Worm (Caenorhabditis elegans): ENCODE results near the gene fbxb-19.

fbxb-19 gene

DNA sequence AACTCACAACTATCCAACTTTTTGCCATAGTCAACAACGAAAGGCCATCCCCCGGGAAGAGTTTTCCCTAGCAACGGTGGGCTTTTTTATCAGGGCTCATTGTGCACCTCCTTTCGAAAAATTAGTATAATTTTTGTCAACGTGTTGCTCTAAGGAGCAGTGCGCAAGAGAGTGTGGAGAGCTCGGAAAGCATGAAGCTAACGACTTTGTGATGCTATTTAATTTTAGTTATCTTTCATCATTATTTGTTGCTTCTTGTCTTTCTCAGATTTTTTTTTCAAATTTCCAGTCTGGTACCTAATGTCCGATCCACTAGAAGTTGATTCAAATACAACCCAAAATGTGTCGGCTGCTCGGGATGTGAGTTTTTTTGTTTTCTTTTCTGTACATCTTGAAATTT is 41.1 kb upstream of the fbxb-19 start, which contains the start of gene ceh-81:
Gene ceh-81 (plus strand): TSS at position 301 of the 400 bp plus-strand sequence.
- no peak for TF ChIP-seq lsy-2 (tag; optimal IDR thresholded peaks at IDR 0.05)
- TF ChIP-seq unc-62 (GFP tag; optimal IDR thresholded peaks at IDR 0.05 in 1 of 2): peak in 1 of 2 experiments; percentile 23
- no peak for TF ChIP-seq unc-62 (tag; optimal IDR thresholded peaks at IDR 0.05)
- TF ChIP-seq ctbp-1 (GFP tag; IDR thresholded peaks at IDR 0.05): no peak
- TF ChIP-seq ceh-62 (tag; optimal IDR thresholded peaks at IDR 0.05): no peak
- TF ChIP-seq pqm-1 (tag; optimal IDR thresholded peaks at IDR 0.05): no peak
- no peak for TF ChIP-seq egl-27 (tag; optimal IDR thresholded peaks at IDR 0.05)
- no peak for TF ChIP-seq vab-7 (GFP tag; IDR thresholded peaks at IDR 0.05)
- no peak for TF ChIP-seq mdt-29 (GFP tag; IDR thresholded peaks at IDR 0.05)
- TF ChIP-seq mxl-3 (GFP tag; optimal IDR thresholded peaks at IDR 0.05): no peak

DNA sequence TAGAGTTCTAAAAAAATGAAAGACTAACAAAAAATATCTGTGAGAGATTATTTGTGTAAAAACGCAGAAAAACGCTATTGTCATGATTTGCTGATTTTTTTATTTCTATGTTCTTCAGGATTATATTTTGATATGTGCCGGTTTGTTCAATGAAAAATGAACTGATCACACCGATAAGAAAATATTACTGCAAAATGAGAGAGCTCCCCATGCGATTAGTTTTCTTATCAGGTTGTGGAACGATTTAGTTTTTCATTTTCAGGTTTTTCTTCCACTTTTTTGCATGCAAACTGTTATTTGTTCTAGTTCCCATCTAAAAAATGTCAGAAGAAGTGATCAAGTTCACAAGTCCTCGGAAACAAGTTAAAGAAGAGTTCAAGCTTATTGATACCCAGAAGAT is 39.3 kb upstream of the fbxb-19 start, which contains the start of gene btb-9:
Gene btb-9 (plus strand): TSS at position 254 of the 400 bp plus-strand sequence.
- TF ChIP-seq unc-62 (GFP tag; optimal IDR thresholded peaks at IDR 0.05 in 1 of 2) (no peak), unc-62 (tag; optimal IDR thresholded peaks at IDR 0.05) (no peak), pqm-1 (tag; optimal IDR thresholded peaks at IDR 0.05) (peak; percentile 96), dmd-6 (GFP tag; IDR thresholded peaks at IDR 0.05) (peak; percentile 72), arid-1 (GFP tag; conservative IDR thresholded peaks at IDR 0.05) (no peak), sdz-12 (GFP tag; optimal IDR thresholded peaks at IDR 0.05) (no peak), nhr-6 (tag; optimal IDR thresholded peaks at IDR 0.05) (no peak), fkh-10 (GFP tag; optimal IDR thresholded peaks at IDR 0.05) (no peak), hlh-11 (tag; optimal IDR thresholded peaks at IDR 0.05) (peak; percentile 51), snpc-1.2 (GFP tag; IDR thresholded peaks at IDR 0.05) (no peak), duxl-1 (tag; optimal IDR thresholded peaks at IDR 0.05; ENCODE audit: poor library complexity) (peak; percentile 4), daf-16 (GFP tag; optimal IDR thresholded peaks at IDR 0.05) (no peak), daf-16 (tag; optimal IDR thresholded peaks at IDR 0.05) (peak; percentile 58), nhr-28 (tag; optimal IDR thresholded peaks at IDR 0.05) (peak; percentile 84), php-3 (GFP tag; IDR thresholded peaks at IDR 0.05) (0 out of 2 replicates have a peak, but pooled peaks have one; percentile 11), ceh-62 (tag; optimal IDR thresholded peaks at IDR 0.05) (no peak), daf-8 (GFP tag; IDR thresholded peaks at IDR 0.05) (no peak), dmd-9 (GFP tag; IDR thresholded peaks at IDR 0.05) (no peak), aha-1 (tag) (peak; percentile 9)

DNA sequence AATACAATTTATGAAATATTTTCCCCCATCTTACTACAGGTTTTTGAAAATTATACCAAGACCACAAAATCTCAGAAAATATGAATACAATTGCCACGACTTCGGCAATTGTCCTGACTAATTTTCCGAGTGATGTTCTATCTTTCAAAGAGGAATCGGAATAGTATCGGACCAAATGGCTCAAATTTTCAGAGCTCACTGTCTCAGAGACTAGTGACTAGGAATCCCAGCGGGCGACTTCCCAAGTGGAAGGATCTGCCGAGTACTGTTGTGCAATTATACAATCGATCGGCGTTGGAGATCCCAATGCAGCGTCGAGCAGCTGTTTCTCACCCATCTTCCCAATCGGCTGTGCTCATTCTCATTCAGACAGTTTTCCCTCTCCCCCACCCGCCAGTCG is 36.8 kb upstream of the fbxb-19 start, which contains the start of gene F45C12.17:
Gene F45C12.17 (plus strand): TSS at position 377 of the 400 bp plus-strand sequence.
- TF ChIP-seq zip-2 (tag; optimal IDR thresholded peaks at IDR 0.05) (no peak), aha-1 (tag) (peak; percentile 60), unc-62 (GFP tag; optimal IDR thresholded peaks at IDR 0.05 in 1 of 2) (peak in 1 of 2 experiments; percentile 63), unc-62 (tag; optimal IDR thresholded peaks at IDR 0.05) (no peak), tag-97 (GFP tag; IDR thresholded peaks at IDR 0.05) (no peak), zag-1 (tag; optimal IDR thresholded peaks at IDR 0.05) (no peak)

DNA sequence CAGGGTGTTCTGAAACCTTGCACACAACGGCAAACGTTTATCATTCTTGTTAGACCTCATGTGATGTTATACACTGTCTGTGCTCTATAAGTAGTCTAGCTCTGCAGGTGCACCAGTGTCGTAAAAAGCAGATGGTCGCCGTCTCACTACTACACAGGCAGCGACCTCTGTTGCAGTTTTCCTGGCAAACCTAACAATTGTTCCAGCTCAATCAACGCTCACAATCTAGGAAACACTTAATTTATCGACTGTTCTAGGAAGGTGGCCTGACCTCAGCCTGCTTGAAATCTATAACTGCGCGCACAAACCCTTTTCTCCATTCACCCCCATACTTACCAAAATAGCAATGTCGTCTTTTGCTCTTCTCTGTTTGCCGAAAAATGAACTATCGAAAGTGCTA is 35.3 kb upstream of the fbxb-19 start, which contains the start of gene fbxb-11:
Gene fbxb-11 (plus strand): TSS at position 301 of the 400 bp plus-strand sequence.
- TF ChIP-seq dmd-8 (GFP tag; IDR thresholded peaks at IDR 0.05): no peak
- TF ChIP-seq jun-1 (tag; optimal IDR thresholded peaks at IDR 0.05): no peak
- TF ChIP-seq Y75B8A.6 (GFP tag; IDR thresholded peaks at IDR 0.05): no peak

DNA sequence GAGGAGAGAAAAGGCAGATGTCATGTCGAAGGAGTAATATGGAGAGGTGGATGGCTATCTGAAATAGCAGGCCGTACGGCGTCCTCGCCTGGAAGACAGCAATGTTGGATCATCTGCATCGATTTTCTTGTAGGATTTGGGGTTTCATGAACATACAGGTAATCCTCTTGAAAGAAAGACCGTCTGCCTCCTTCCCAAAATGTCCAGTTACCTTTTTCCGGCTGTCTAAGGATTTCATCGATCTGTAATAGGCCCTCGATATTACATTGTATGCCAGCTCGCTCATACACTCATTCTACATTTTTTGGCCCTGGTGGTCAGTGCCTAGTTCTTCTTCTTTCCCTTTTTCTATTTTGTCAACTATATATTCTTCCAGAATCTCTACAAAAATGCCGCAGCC is 33.4 kb upstream of the fbxb-19 start, which contains the start of the genes fbxb-5 and btb-8:
Gene fbxb-5 (minus strand): TSS at position 101 of the 400 bp plus-strand sequence.
Gene btb-8 (plus strand): TSS at position 377 of the 400 bp plus-strand sequence.
- no peak for TF ChIP-seq lin-15B (tag; optimal IDR thresholded peaks at IDR 0.05)
- TF ChIP-seq mxl-2 (GFP tag; conservative IDR thresholded peaks at IDR 0.05): no peak
- no peak for TF ChIP-seq hif-1 (tag; optimal IDR thresholded peaks at IDR 0.05)
- TF ChIP-seq F44E2.7 (GFP tag; IDR thresholded peaks at IDR 0.05): no peak
- TF ChIP-seq fkh-10 (GFP tag; optimal IDR thresholded peaks at IDR 0.05): no peak
- no peak for TF ChIP-seq egl-43 (GFP tag; IDR thresholded peaks at IDR 0.05)

Measured in whole organism, L4 larva.